Worm (Caenorhabditis elegans) whole organism, young adult: ENCODE results near the gene EGAP1.5.

Experiments
- D2030.7 ChIP-seq: fragments of 200-800 bp; sonication (Bioruptor generic); IDR thresholded peaks from 2 replicates; pipeline ENCODE4 v1.3.6; 2022; ENCODE audit warnings: missing genetic modification reagents, missing genetic modification characterization, missing compliant biosample characterization
- F23B12.7 ChIP-seq: sonication (generic microtip); optimal IDR thresholded peaks from 2 replicates; lab custom pipeline; 2017; ENCODE audit warnings: missing genetic modification characterization, mild to moderate bottlenecking, missing compliant biosample characterization, antibody characterized with exemption, moderate library complexity; ENCODE audit not compliant: insufficient read depth
- F52B5.7 ChIP-seq: sonication (generic microtip); optimal IDR thresholded peaks from 2 replicates; lab custom pipeline; 2016; ENCODE audit warnings: mild to moderate bottlenecking, missing genetic modification characterization, missing compliant biosample characterization
- K11D2.4 ChIP-seq: fragments of 200-800 bp; sonication (Bioruptor generic); IDR thresholded peaks from 2 replicates; pipeline ENCODE4 v1.3.6; 2022; ENCODE audit warnings: missing genetic modification reagents, missing genetic modification characterization, missing compliant biosample characterization
- T07F8.4 ChIP-seq: sonication (generic microtip); optimal IDR thresholded peaks from 2 replicates; lab custom pipeline; 2016; ENCODE audit warnings: mild to moderate bottlenecking, missing genetic modification characterization, moderate library complexity, missing compliant biosample characterization
- Y53F4B.3 ChIP-seq: fragments of 200-800 bp; sonication (Bioruptor generic); IDR thresholded peaks from 2 replicates; pipeline ENCODE4 v1.3.6; 2022; ENCODE audit warnings: missing genetic modification reagents, missing genetic modification characterization, missing compliant biosample characterization
- bed-1 ChIP-seq: fragments of 200-800 bp; sonication (Bioruptor generic); IDR thresholded peaks from 2 replicates; pipeline ENCODE4 v1.3.6; 2022; ENCODE audit warnings: missing genetic modification reagents, missing genetic modification characterization, missing compliant biosample characterization
- cebp-1 ChIP-seq, 2 experiments: fragments of 200-800 bp in 1 of 2; sonication (Bioruptor generic) in 1 of 2; sonication (generic microtip) in 1 of 2; IDR thresholded peaks in 1 of 2; optimal IDR thresholded peaks in 1 of 2; 2 replicates each; pipeline versions ENCODE4 v1.3.6 to Lab custom; 2017 to 2022; ENCODE audit warnings: missing compliant biosample characterization in 2 of 2, missing genetic modification characterization in 2 of 2, mild to moderate bottlenecking in 1 of 2, missing genetic modification reagents in 1 of 2, moderate library complexity in 1 of 2
- ceh-27 ChIP-seq: fragments of 200-800 bp; sonication (Bioruptor generic); optimal IDR thresholded peaks from 2 replicates; lab custom pipeline; 2018; ENCODE audit warnings: mild to moderate bottlenecking, missing genetic modification characterization, moderate library complexity, missing compliant biosample characterization
- ceh-40 ChIP-seq: fragments of 200-800 bp; sonication (Bioruptor generic); IDR thresholded peaks from 2 replicates; pipeline ENCODE4 v1.3.6; 2022; ENCODE audit warnings: missing genetic modification characterization, missing compliant biosample characterization
- ceh-79 ChIP-seq: sonication (generic microtip); optimal IDR thresholded peaks from 2 replicates; lab custom pipeline; 2017; ENCODE audit warnings: mild to moderate bottlenecking, missing genetic modification characterization, missing compliant biosample characterization
- dox-1 ChIP-seq: fragments of 200-800 bp; sonication (Bioruptor generic); IDR thresholded peaks from 2 replicates; pipeline ENCODE4 v1.3.6; 2022; ENCODE audit warnings: missing genetic modification reagents, missing genetic modification characterization, missing compliant biosample characterization
- egrh-3 ChIP-seq: fragments of 200-800 bp; sonication (Bioruptor generic); IDR thresholded peaks from 2 replicates; pipeline ENCODE4 v1.3.6; 2022; ENCODE audit warnings: missing genetic modification reagents, missing genetic modification characterization, missing compliant biosample characterization
- ets-4 ChIP-seq: fragments of 200-800 bp; sonication (Bioruptor generic); optimal IDR thresholded peaks from 2 replicates; lab custom pipeline; 2018; ENCODE audit warnings: mild to moderate bottlenecking, missing genetic modification characterization, missing compliant biosample characterization
- hlh-26 ChIP-seq: fragments of 200-800 bp; sonication (Bioruptor generic); conservative IDR thresholded peaks from 2 replicates; pipeline ENCODE4 v1.3.6; 2022; ENCODE audit warnings: missing genetic modification reagents, missing genetic modification characterization, missing compliant biosample characterization
- lag-1 ChIP-seq: fragments of 200-800 bp; sonication (Bioruptor generic); IDR thresholded peaks from 2 replicates; pipeline ENCODE4 v1.3.6; 2022; ENCODE audit warnings: missing genetic modification reagents, missing genetic modification characterization, missing compliant biosample characterization
- let-526 ChIP-seq: fragments of 200-800 bp; sonication (Bioruptor generic); IDR thresholded peaks from 2 replicates; pipeline ENCODE4 v1.3.6; 2022; ENCODE audit warnings: missing genetic modification reagents, missing genetic modification characterization, missing compliant biosample characterization
- lin-26 ChIP-seq: fragments of 200-800 bp; sonication (Bioruptor generic); IDR thresholded peaks from 2 replicates; pipeline ENCODE4 v1.3.6; 2022; ENCODE audit warnings: missing genetic modification reagents, missing genetic modification characterization, missing compliant biosample characterization
- lin-35 ChIP-seq, 3 experiments: fragments of 150-350 bp in 2 of 3; sonication (generic microtip) in 1 of 3; optimal IDR thresholded peaks; 2 replicates each; lab custom pipeline; 2014 to 2018; ENCODE audit warnings: missing biosample characterization in 3 of 3, missing genetic modification characterization in 3 of 3, missing genetic modification reagents in 3 of 3
- lir-1 ChIP-seq: fragments of 200-800 bp; sonication (Bioruptor generic); conservative IDR thresholded peaks from 2 replicates; pipeline ENCODE4 v1.3.6; 2022; ENCODE audit warnings: missing genetic modification reagents, missing genetic modification characterization, missing compliant biosample characterization
- lsl-1 ChIP-seq: fragments of 200-800 bp; sonication (Bioruptor generic); optimal IDR thresholded peaks from 2 replicates; lab custom pipeline; 2018; ENCODE audit warnings: mild to moderate bottlenecking, missing genetic modification characterization, moderate library complexity, missing compliant biosample characterization
- madf-6 ChIP-seq: fragments of 200-800 bp; sonication (Bioruptor generic); IDR thresholded peaks from 2 replicates; pipeline ENCODE4 v1.3.6; 2022; ENCODE audit warnings: missing genetic modification reagents, missing genetic modification characterization, missing compliant biosample characterization
- mcd-1 ChIP-seq: fragments of 200-800 bp; sonication (Bioruptor generic); IDR thresholded peaks from 2 replicates; pipeline ENCODE4 v1.3.6; 2022; ENCODE audit warnings: missing genetic modification reagents, missing genetic modification characterization, missing compliant biosample characterization
- nhr-120 ChIP-seq: fragments of 200-800 bp; sonication (Bioruptor generic); IDR thresholded peaks from 2 replicates; pipeline ENCODE4 v1.3.6; 2022; ENCODE audit warnings: missing genetic modification characterization, missing compliant biosample characterization
- nhr-179 ChIP-seq: sonication (generic microtip); optimal IDR thresholded peaks from 2 replicates; lab custom pipeline; 2016; ENCODE audit warnings: mild to moderate bottlenecking, missing genetic modification characterization, missing compliant biosample characterization
- rcor-1 ChIP-seq: fragments of 200-800 bp; sonication (Bioruptor generic); IDR thresholded peaks from 2 replicates; pipeline ENCODE4 v1.3.6; 2022; ENCODE audit warnings: missing genetic modification reagents, missing genetic modification characterization, missing compliant biosample characterization
- rpc-1 ChIP-seq, 2 experiments: fragments of 150-350 bp in 1 of 2; sonication (generic microtip) in 1 of 2; optimal IDR thresholded peaks; 2 replicates each; lab custom pipeline; 2014 to 2018; ENCODE audit warnings: missing biosample characterization in 1 of 2, missing genetic modification characterization in 1 of 2, missing genetic modification reagents in 1 of 2, missing genotype in 1 of 2
- sdz-38 ChIP-seq: sonication (generic microtip); optimal IDR thresholded peaks from 2 replicates; lab custom pipeline; 2016; ENCODE audit warnings: missing genotype, missing genetic modification characterization, missing compliant biosample characterization
- snpc-1.1 ChIP-seq: sonication (generic microtip); optimal IDR thresholded peaks from 2 replicates; lab custom pipeline; 2017; ENCODE audit warnings: missing genetic modification characterization, mild to moderate bottlenecking, missing compliant biosample characterization, antibody characterized with exemption, moderate library complexity, missing genotype, missing genetic modification reagents; ENCODE audit not compliant: insufficient read depth
- snpc-1.3 ChIP-seq: sonication (generic microtip); optimal IDR thresholded peaks from 2 replicates; lab custom pipeline; 2017; ENCODE audit warnings: missing genetic modification characterization, mild to moderate bottlenecking, missing compliant biosample characterization, antibody characterized with exemption, moderate library complexity, missing genotype, missing genetic modification reagents; ENCODE audit not compliant: insufficient read depth
- snpc-4 ChIP-seq, 5 experiments: fragments of 150-350 bp in 1 of 5; sonication (generic microtip) in 4 of 5; optimal IDR thresholded peaks; 2 replicates each; lab custom pipeline; 2014 to 2018; ENCODE audit warnings: missing genetic modification characterization in 5 of 5, missing biosample characterization in 3 of 5, antibody characterized with exemption in 2 of 5, mild to moderate bottlenecking in 2 of 5, missing compliant biosample characterization in 2 of 5, missing genotype in 2 of 5, moderate library complexity in 2 of 5, missing genetic modification reagents in 1 of 5
- somi-1 ChIP-seq: fragments of 200-800 bp; sonication (Bioruptor generic); optimal IDR thresholded peaks from 2 replicates; lab custom pipeline; 2018; ENCODE audit warnings: mild to moderate bottlenecking, missing genetic modification characterization, missing compliant biosample characterization
- sptf-2 ChIP-seq: fragments of 200-800 bp; sonication (Bioruptor generic); optimal IDR thresholded peaks from 2 replicates; lab custom pipeline; 2018; ENCODE audit warnings: mild to moderate bottlenecking, missing genetic modification characterization, missing compliant biosample characterization
- tbp1 ChIP-seq: fragments of 200-800 bp; sonication (Bioruptor generic); optimal IDR thresholded peaks from 2 replicates; lab custom pipeline; 2018; ENCODE audit warnings: mild to moderate bottlenecking, missing genetic modification characterization, missing compliant biosample characterization
- tbx-9 ChIP-seq: sonication (generic microtip); optimal IDR thresholded peaks from 2 replicates; lab custom pipeline; 2016; ENCODE audit warnings: borderline replicate concordance, missing genetic modification characterization, inconsistent platforms, missing compliant biosample characterization
- tlf-1 ChIP-seq: fragments of 200-800 bp; sonication (Bioruptor generic); optimal IDR thresholded peaks from 2 replicates; lab custom pipeline; 2018; ENCODE audit warnings: mild to moderate bottlenecking, missing genetic modification characterization, missing compliant biosample characterization
- xnd-1 ChIP-seq: sonication (generic microtip); optimal IDR thresholded peaks from 2 replicates; lab custom pipeline; 2016; ENCODE audit warnings: missing genotype, missing genetic modification reagents, missing genetic modification characterization, missing compliant biosample characterization
- zim-3 ChIP-seq: sonication (generic microtip); optimal IDR thresholded peaks from 2 replicates; lab custom pipeline; 2017; ENCODE audit warnings: mild to moderate bottlenecking, missing genetic modification characterization, moderate library complexity, missing compliant biosample characterization
- ztf-28 ChIP-seq: fragments of 200-800 bp; sonication (Bioruptor generic); IDR thresholded peaks from 2 replicates; pipeline ENCODE4 v1.3.6; 2022; ENCODE audit warnings: missing genetic modification reagents, missing genetic modification characterization, missing compliant biosample characterization
- ztf-3 ChIP-seq: fragments of 200-800 bp; sonication (Bioruptor generic); optimal IDR thresholded peaks from 2 replicates; lab custom pipeline; 2018; ENCODE audit warnings: mild to moderate bottlenecking, missing genetic modification characterization, missing compliant biosample characterization

The EGAP1.5 gene

DNA sequence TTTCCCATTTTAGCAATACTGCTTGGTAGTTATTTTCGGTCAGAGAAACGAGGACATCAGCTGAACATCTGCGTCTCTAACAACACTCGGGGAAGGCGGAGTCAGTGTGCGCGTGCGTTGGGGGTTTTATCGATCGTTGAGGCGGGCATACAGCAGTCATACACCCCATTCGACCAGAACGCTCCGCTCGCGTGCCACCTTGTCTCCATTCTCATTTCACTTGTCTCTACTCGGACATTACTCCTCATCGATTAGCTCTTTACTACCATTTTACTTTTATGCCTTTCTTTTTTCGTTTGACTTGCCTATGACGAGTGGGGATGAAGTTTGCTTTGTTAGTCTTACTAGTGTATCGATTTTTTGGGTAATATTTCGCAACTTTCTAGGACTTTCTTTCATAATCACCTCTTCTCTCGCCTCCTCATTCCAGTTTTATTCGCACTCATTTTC, 9.0 kb downstream of the EGAP1.5 start (continued):
- TF ChIP-seq madf-6, result peak; percentile 6; the same call in 1 of the 2 replicates
- no peak for TF ChIP-seq tbx-9 (tag; lab: Kevin White, UChicago)
- TF ChIP-seq tbp1 (GFP tag; lab: Kevin White, UChicago), result peak; percentile 9
- no peak for TF ChIP-seq ceh-79 (tag; lab: Kevin White, UChicago)
- 0 out of 2 replicates have a peak, but pooled peaks have one; percentile 60 for TF ChIP-seq lin-26 (GFP tag; lab: Robert Waterston, UW)
- no peak for TF ChIP-seq sptf-2 (GFP tag; lab: Kevin White, UChicago)
- TF ChIP-seq sdz-38 (tag; lab: Kevin White, UChicago), result no peak
- peak; percentile 60; the same call in 1 of the 2 replicates for TF ChIP-seq let-526 (GFP tag; lab: Robert Waterston, UW)
- no peak for TF ChIP-seq lsl-1 (GFP tag; lab: Kevin White, UChicago)
- no peak for TF ChIP-seq nhr-179
- TF ChIP-seq ceh-27, result peak; percentile 72
- TF ChIP-seq hlh-26 (GFP tag; lab: Robert Waterston, UW), result no peak
- peak; percentile 70; the same call in 1 of the 2 replicates for TF ChIP-seq dox-1 (GFP tag; lab: Robert Waterston, UW)
- TF ChIP-seq snpc-4 (GFP tag; optimal IDR thresholded peaks at IDR 0.05; lab: Kevin White, UChicago), result no peak
- peak in 3 of 4 experiments; percentile 2 to 33 (median 16) for TF ChIP-seq snpc-4 (tag; optimal IDR thresholded peaks at IDR 0.05; lab: Kevin White, UChicago)
- TF ChIP-seq snpc-1.1 (tag; lab: Kevin White, UChicago), result no peak
- TF ChIP-seq zim-3 (tag; lab: Kevin White, UChicago), result peak; percentile 66
- TF ChIP-seq lir-1 (GFP tag; lab: Robert Waterston, UW), result no peak
- TF ChIP-seq bed-1 (GFP tag; lab: Robert Waterston, UW), result 0 out of 2 replicates have a peak, but pooled peaks have one; percentile 5

ce11 chrIII:5942104-5942503, 10.6 kb downstream of the EGAP1.5 start:
- TF ChIP-seq lin-35 (GFP tag; optimal IDR thresholded peaks at IDR 0.05; lab: Kevin White, UChicago), result peak in 1 of 3 experiments; percentile 51
- 0 out of 2 replicates have a peak, but pooled peaks have one; percentile 11 for TF ChIP-seq let-526 (GFP tag; lab: Robert Waterston, UW)
- peak; percentile 34 for TF ChIP-seq dox-1 (GFP tag; lab: Robert Waterston, UW)
- TF ChIP-seq mcd-1 (GFP tag; lab: Robert Waterston, UW), result no peak
- peak; percentile 49; the same call in 1 of the 2 replicates for TF ChIP-seq ceh-40 (GFP tag; lab: Robert Waterston, UW)
- peak; percentile 21; the same call in 1 of the 2 replicates for TF ChIP-seq rcor-1 (GFP tag; lab: Robert Waterston, UW)
- TF ChIP-seq Y53F4B.3 (GFP tag; lab: Robert Waterston, UW), result no peak

DNA sequence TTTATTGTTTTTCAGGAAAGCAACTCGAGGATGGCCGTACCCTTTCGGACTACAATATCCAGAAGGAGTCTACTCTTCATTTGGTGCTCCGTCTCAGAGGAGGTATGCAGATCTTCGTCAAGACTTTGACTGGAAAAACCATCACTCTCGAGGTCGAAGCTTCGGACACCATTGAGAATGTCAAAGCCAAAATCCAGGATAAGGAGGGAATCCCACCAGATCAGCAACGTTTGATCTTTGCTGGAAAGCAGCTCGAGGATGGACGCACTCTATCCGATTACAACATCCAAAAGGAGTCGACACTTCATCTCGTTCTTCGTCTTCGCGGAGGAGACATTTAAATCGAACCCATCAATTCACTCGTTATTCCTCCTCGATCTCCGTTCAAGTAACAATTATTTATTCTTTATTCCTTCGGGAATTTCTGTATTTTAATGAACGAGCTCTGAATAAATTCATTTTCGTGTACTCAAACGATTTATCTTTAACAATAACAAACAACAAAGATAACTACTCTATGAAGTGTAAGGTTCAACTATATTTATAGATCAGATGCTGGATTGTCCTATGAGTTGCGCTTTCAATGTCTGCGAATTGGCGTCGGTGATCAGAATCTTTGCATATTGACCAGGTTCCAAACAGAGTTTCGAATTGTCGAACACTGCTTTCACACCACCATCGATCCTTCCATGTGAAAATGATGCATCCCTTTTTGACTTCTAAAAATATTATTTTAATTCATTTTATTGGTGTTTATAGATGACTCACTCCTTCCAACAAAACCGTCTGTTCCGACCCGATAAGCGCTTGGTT, 12.1 kb downstream of the EGAP1.5 start:
- TF ChIP-seq K11D2.4 (GFP tag; lab: Robert Waterston, UW) (peak; percentile 67; the same call in 1 of the 2 replicates), rpc-1 (optimal IDR thresholded peaks at IDR 0.05; lab: Kevin White, UChicago) (no peak), rpc-1 (tag; optimal IDR thresholded peaks at IDR 0.05; lab: Kevin White, UChicago) (no peak), egrh-3 (GFP tag; lab: Robert Waterston, UW) (no peak; the same call in 1 of the 2 replicates), lag-1 (GFP tag; lab: Robert Waterston, UW) (no peak), ets-4 (GFP tag; lab: Kevin White, UChicago) (peak; percentile 5), lsl-1 (GFP tag; lab: Kevin White, UChicago) (peak; percentile 27), tlf-1 (GFP tag; lab: Kevin White, UChicago) (peak; percentile 84), xnd-1 (tag; lab: Kevin White, UChicago) (no peak), F23B12.7 (peak; percentile 26), somi-1 (GFP tag; lab: Kevin White, UChicago) (peak; percentile 30), cebp-1 (GFP tag; IDR thresholded peaks at IDR 0.05; lab: Robert Waterston, UW) (no peak; the same call in 1 of the 2 replicates), cebp-1 (tag; optimal IDR thresholded peaks at IDR 0.05; lab: Kevin White, UChicago) (peak; percentile 86), F52B5.7 (tag; lab: Kevin White, UChicago) (peak; percentile 62), nhr-120 (GFP tag; lab: Robert Waterston, UW) (no peak; the same call in 1 of the 2 replicates), T07F8.4 (tag; lab: Kevin White, UChicago) (peak; percentile 51), ztf-28 (GFP tag; lab: Robert Waterston, UW) (no peak), D2030.7 (GFP tag; lab: Robert Waterston, UW) (0 out of 2 replicates have a peak, but pooled peaks have one; percentile 14), snpc-1.3 (tag; lab: Kevin White, UChicago) (no peak), ztf-3 (GFP tag; lab: Kevin White, UChicago) (peak; percentile 21), sdz-38 (tag; lab: Kevin White, UChicago) (no peak)
